Fruit fly (Drosophila melanogaster): ENCODE results near the gene CG5916.

CG5916 gene

DNA sequence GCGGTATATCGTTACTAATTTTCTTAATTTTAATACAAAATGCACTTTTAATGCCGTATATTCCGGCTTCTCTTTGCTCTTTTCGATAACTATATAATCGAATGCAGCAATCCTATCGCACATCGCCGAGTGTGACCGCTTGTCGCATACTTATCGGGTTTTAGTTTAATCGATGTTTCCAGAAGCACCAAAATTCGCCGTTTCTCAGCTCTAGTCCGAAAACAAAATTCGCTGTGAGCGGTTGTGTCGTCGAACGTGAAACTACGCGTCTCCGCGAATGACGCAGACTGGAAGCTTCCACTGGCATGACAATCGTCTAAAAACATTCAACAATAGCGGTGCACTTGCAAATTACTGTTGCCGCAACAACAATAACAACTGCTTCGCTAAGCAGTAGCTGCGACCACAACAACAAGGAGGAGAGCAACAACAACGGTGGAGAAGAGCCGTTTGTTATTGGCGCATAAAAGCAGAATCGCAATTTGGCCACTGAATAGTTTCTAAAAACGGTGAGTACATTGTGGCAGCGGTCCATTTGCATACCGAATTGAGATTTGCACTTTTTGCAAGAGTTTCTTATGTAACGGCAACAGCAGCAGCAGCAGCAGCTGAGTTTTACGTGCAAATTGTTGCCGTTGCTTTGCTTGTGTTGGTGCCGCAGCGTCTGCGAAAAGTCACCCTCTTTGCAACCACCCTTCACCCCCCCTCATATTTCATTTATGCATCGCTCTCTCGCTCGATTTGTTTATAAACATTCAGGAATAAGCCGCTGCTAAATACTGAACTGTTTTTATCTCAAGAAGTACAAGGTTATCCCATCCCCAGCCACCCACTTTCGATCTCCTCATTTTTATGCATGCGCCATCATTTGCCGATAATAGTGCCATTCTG, 40.2 kb downstream of the CG5916 start, which contains the start of gene sra (continued):
- TF ChIP-seq scrt (GFP tag; optimal IDR thresholded peaks at IDR 0.05) (peak; percentile 32), B-H2 (GFP tag; optimal IDR thresholded peaks at IDR 0.05) (peak; percentile 48), danr (GFP tag; IDR thresholded peaks at IDR 0.05) (no peak), disco-r (GFP tag; optimal IDR thresholded peaks at IDR 0.05) (no peak), ab (GFP tag; optimal IDR thresholded peaks at IDR 0.05) (no peak), pzg (GFP tag; optimal IDR thresholded peaks at IDR 0.05) (peak; percentile 95), CG8359 (GFP tag; optimal IDR thresholded peaks at IDR 0.05; ENCODE audit: borderline replicate concordance) (no peak), jigr1 (GFP tag; IDR thresholded peaks at IDR 0.05) (no peak), chm (GFP tag; IDR thresholded peaks at IDR 0.05) (peak; percentile 71; the same call in 1 of the 2 replicates), Hr3 (GFP tag; optimal IDR thresholded peaks at IDR 0.05) (no peak), CG7987 (GFP tag; optimal IDR thresholded peaks at IDR 0.05) (peak; percentile 73), pnt (GFP tag; optimal IDR thresholded peaks at IDR 0.05) (no peak), eve (GFP tag; optimal IDR thresholded peaks at IDR 0.05) (no peak), Hr51 (GFP tag; optimal IDR thresholded peaks at IDR 0.05) (peak in 1 of 2 experiments; percentile 0), gcm (GFP tag; optimal IDR thresholded peaks at IDR 0.05) (no peak), Doc2 (GFP tag; IDR thresholded peaks at IDR 0.05) (no peak), CG11696 (GFP tag; IDR thresholded peaks at IDR 0.05) (no peak), Ptx1 (GFP tag; IDR thresholded peaks at IDR 0.05) (0 out of 2 replicates have a peak, but pooled peaks have one; percentile 10), H2.0 (GFP tag; IDR thresholded peaks at IDR 0.05) (no peak), CG31388 (GFP tag; optimal IDR thresholded peaks at IDR 0.05) (no peak), stwl (tag; optimal IDR thresholded peaks at IDR 0.05) (peak; percentile 97), CG15601 (tag; optimal IDR thresholded peaks at IDR 0.05) (peak; percentile 5), Scr (GFP tag; IDR thresholded peaks at IDR 0.05; ENCODE audit: partially characterized antibody) (peak; percentile 94), Fer2 (tag; optimal IDR thresholded peaks at IDR 0.05) (no peak), Camta (GFP tag; optimal IDR thresholded peaks at IDR 0.05) (no peak), CG11093 (GFP tag; IDR thresholded peaks at IDR 0.05) (no peak), vvl (GFP tag; IDR thresholded peaks at IDR 0.05) (peak; percentile 68), mirr (GFP tag; optimal IDR thresholded peaks at IDR 0.05) (peak; percentile 34), CG9727 (GFP tag; optimal IDR thresholded peaks at IDR 0.05) (peak; percentile 39), YL-1 (GFP tag; optimal IDR thresholded peaks at IDR 0.05) (peak; percentile 90), Dll (GFP tag; IDR thresholded peaks at IDR 0.05; ENCODE audit: partially characterized antibody) (peak; percentile 94), CG6254 (GFP tag; optimal IDR thresholded peaks at IDR 0.05) (no peak), inv (GFP tag; IDR thresholded peaks at IDR 0.05; ENCODE audit: partially characterized antibody) (peak; percentile 92), CG11504 (tag; optimal IDR thresholded peaks at IDR 0.05) (peak; percentile 78), CG14965 (GFP tag; optimal IDR thresholded peaks at IDR 0.05; ENCODE audit: borderline replicate concordance) (no peak), psq (GFP tag; optimal IDR thresholded peaks at IDR 0.05) (no peak)

DNA sequence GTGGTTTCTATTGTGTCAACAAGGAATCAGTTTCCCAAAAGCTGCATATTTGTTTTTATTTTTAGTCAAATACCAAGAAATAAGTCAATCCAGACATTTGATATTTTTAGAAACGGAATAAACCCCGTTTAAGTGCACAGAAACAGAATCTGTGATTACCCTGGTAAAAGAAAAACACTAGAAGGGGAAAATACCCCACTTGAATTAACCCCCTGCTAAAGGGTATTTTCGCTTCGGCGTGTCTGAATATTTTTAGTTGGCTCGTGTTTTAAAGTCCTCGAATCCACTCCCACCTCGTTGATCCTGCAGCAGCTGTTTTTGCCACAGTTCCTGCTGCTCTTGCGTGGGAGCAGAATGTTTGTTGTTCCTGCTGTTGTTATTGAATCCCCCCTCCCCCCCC, 40.9 kb downstream of the CG5916 start:
- no peak for TF ChIP-seq gt (GFP tag; IDR thresholded peaks at IDR 0.05)
- no peak for TF ChIP-seq CG3163 (GFP tag; optimal IDR thresholded peaks at IDR 0.05)
- no peak for TF ChIP-seq ato (GFP tag; IDR thresholded peaks at IDR 0.05; ENCODE audit: partially characterized antibody)
- TF ChIP-seq CG11696 (GFP tag; IDR thresholded peaks at IDR 0.05) = no peak
- TF ChIP-seq ac (GFP tag; optimal IDR thresholded peaks at IDR 0.05) = peak; percentile 1
- TF ChIP-seq CG1647 (GFP tag; optimal IDR thresholded peaks at IDR 0.05) = no peak
- TF ChIP-seq CG10543 (GFP tag; optimal IDR thresholded peaks at IDR 0.05) = no peak
- 0 out of 2 replicates have a peak, but pooled peaks have one; percentile 23 for TF ChIP-seq chm (GFP tag; IDR thresholded peaks at IDR 0.05)
- no peak for TF ChIP-seq Kr (GFP tag; optimal IDR thresholded peaks at IDR 0.05)
- TF ChIP-seq CG10267 (tag; optimal IDR thresholded peaks at IDR 0.05) = no peak
- no peak for TF ChIP-seq fru (optimal IDR thresholded peaks at IDR 0.05)
- no peak for TF ChIP-seq CG30403 (GFP tag; optimal IDR thresholded peaks at IDR 0.05)
- TF ChIP-seq CG9609 (GFP tag; optimal IDR thresholded peaks at IDR 0.05) = no peak
- no peak for TF ChIP-seq yki (optimal IDR thresholded peaks at IDR 0.05)
- peak; percentile 57 for TF ChIP-seq crol (GFP tag; IDR thresholded peaks at IDR 0.05)
- TF ChIP-seq pho (GFP tag; optimal IDR thresholded peaks at IDR 0.05) = no peak
- TF ChIP-seq E2f2 (GFP tag; IDR thresholded peaks at IDR 0.05) = no peak
- TF ChIP-seq CG14965 (GFP tag; optimal IDR thresholded peaks at IDR 0.05; ENCODE audit: borderline replicate concordance) = no peak
